Worm (Caenorhabditis elegans): ENCODE data around the gene ttr-51.

Gene ttr-51

ce11 chrIV:13220594-13220993, 31.5 kb downstream of the ttr-51 start:
- TF ChIP-seq unc-62 (GFP tag; optimal IDR thresholded peaks at IDR 0.05) = no peak
- TF ChIP-seq nhr-12 (tag; optimal IDR thresholded peaks at IDR 0.05) = no peak
- TF ChIP-seq lsy-12 (tag; optimal IDR thresholded peaks at IDR 0.05) = no peak
- TF ChIP-seq fkh-10 (GFP tag; optimal IDR thresholded peaks at IDR 0.05) = peak; percentile 24

ce11 chrIV:13214466-13214865, 37.6 kb downstream of the ttr-51 start, which contains the start of gene cho-1:
cho-1 (minus strand) TSS chrIV:13214566.
- TF ChIP-seq mml-1 (tag; optimal IDR thresholded peaks at IDR 0.05) = no peak
- no peak for TF ChIP-seq pqm-1 (tag; optimal IDR thresholded peaks at IDR 0.05)
- no peak for TF ChIP-seq ztf-11 (tag; optimal IDR thresholded peaks at IDR 0.05)
- no peak for TF ChIP-seq sea-2 (GFP tag; optimal IDR thresholded peaks at IDR 0.05)
- no peak for TF ChIP-seq lsy-12 (tag; optimal IDR thresholded peaks at IDR 0.05)

ce11 chrIV:13209566-13209965, 42.5 kb downstream of the ttr-51 start, which contains the start of gene C48D1.9:
C48D1.9 (minus strand) TSS chrIV:13209666.
- TF ChIP-seq elt-2 (tag; optimal IDR thresholded peaks at IDR 0.05) = no peak

ce11 chrIV:13205891-13206290, 46.2 kb downstream of the ttr-51 start:
- TF ChIP-seq lin-15B (tag; optimal IDR thresholded peaks at IDR 0.05) = peak; percentile 51
- TF ChIP-seq mdl-1 (tag; optimal IDR thresholded peaks at IDR 0.05) = no peak
- peak; percentile 49 for TF ChIP-seq nfya-1 (tag; optimal IDR thresholded peaks at IDR 0.05; ENCODE audit: insufficient read depth)
- TF ChIP-seq elt-2 (tag; optimal IDR thresholded peaks at IDR 0.05) = peak; percentile 34
- peak; percentile 7 for TF ChIP-seq pqm-1 (tag; optimal IDR thresholded peaks at IDR 0.05)
- no peak for TF ChIP-seq fos-1 (tag; optimal IDR thresholded peaks at IDR 0.05)

- TF ChIP-seq fos-1 (tag; optimal IDR thresholded peaks at IDR 0.05) (no peak), pqm-1 (tag; optimal IDR thresholded peaks at IDR 0.05) (no peak), nhr-43 (tag; optimal IDR thresholded peaks at IDR 0.05; ENCODE audit: poor library complexity, severe bottlenecking) (no peak)
Observed at ce11 chrIV:13204037-13204436, 48.1 kb downstream of the ttr-51 start, which contains the start of gene ced-3. ced-3 (minus strand) TSS chrIV:13204137.

All from whole organism, L3 larva.